Worm (Caenorhabditis elegans) whole organism, early embryonic: ENCODE measurements around the gene nsph-3.2.

Experiments
- F13C5.2 ChIP-seq: sonication (generic microtip); optimal IDR thresholded peaks from 2 replicates; lab custom pipeline; 2017; ENCODE audit warnings: mild to moderate bottlenecking, missing genetic modification characterization, inconsistent platforms, missing compliant biosample characterization
- aly-1 ChIP-seq: sonication (generic microtip); optimal IDR thresholded peaks from 2 replicates; lab custom pipeline; 2016; ENCODE audit warnings: missing genetic modification characterization, missing compliant biosample characterization
- ama-1 ChIP-seq: fragments of 150-350 bp; optimal IDR thresholded peaks from 2 replicates; lab custom pipeline; 2014
- ceh-13 ChIP-seq: fragments of 200-800 bp; sonication (Bioruptor generic); optimal IDR thresholded peaks from 2 replicates; lab custom pipeline; 2018; ENCODE audit warnings: mild to moderate bottlenecking, missing genetic modification characterization, missing compliant biosample characterization
- ceh-36 ChIP-seq: sonication (generic microtip); optimal IDR thresholded peaks from 2 replicates; lab custom pipeline; 2016; ENCODE audit warnings: missing genetic modification characterization, inconsistent platforms, missing compliant biosample characterization
- ets-7 ChIP-seq: sonication (generic microtip); optimal IDR thresholded peaks from 2 replicates; lab custom pipeline; 2016; ENCODE audit warnings: missing genotype, missing genetic modification characterization, missing compliant biosample characterization
- flt-1 ChIP-seq: fragments of 200-800 bp; sonication (Bioruptor generic); IDR thresholded peaks from 2 replicates; pipeline ENCODE4 v1.3.6; 2022; ENCODE audit warnings: missing genetic modification characterization, missing compliant biosample characterization
- hmg-4 ChIP-seq: fragments of 200-800 bp; sonication (Bioruptor generic); optimal IDR thresholded peaks from 2 replicates; lab custom pipeline; 2018; ENCODE audit warnings: mild to moderate bottlenecking, missing genetic modification characterization, missing compliant biosample characterization
- hnd-1 ChIP-seq: sonication (generic microtip); optimal IDR thresholded peaks from 2 replicates; lab custom pipeline; 2016; ENCODE audit warnings: missing genetic modification characterization, missing compliant biosample characterization
- pes-1 ChIP-seq: fragments of 200-800 bp; sonication (Bioruptor generic); IDR thresholded peaks from 2 replicates; pipeline ENCODE4 v1.3.6; 2022; ENCODE audit warnings: missing genetic modification reagents, missing genetic modification characterization, missing compliant biosample characterization
- scrt-1 ChIP-seq: fragments of 200-800 bp; sonication (Bioruptor generic); IDR thresholded peaks from 2 replicates; pipeline ENCODE4 v1.3.6; 2022; ENCODE audit warnings: missing genetic modification characterization, missing compliant biosample characterization
- sea-1 ChIP-seq: fragments of 200-800 bp; sonication (Bioruptor generic); conservative IDR thresholded peaks from 2 replicates; pipeline ENCODE4 v1.3.6; 2022; ENCODE audit warnings: missing genetic modification characterization, missing compliant biosample characterization
- tra-4 ChIP-seq: sonication (generic microtip); optimal IDR thresholded peaks from 2 replicates; lab custom pipeline; 2017; ENCODE audit warnings: missing genetic modification characterization, missing compliant biosample characterization

ce11 chrIV:10161706-10162105, 49.0 kb downstream of the nsph-3.2 start, which contains the start of gene pps-1:
- no peak for TF ChIP-seq aly-1 (tag; lab: Kevin White, UChicago)
- no peak for TF ChIP-seq F13C5.2
- no peak for TF ChIP-seq ama-1 (lab: Kevin White, UChicago)
- no peak for TF ChIP-seq flt-1 (GFP tag; lab: Robert Waterston, UW)
- no peak for TF ChIP-seq tra-4 (tag; lab: Kevin White, UChicago)
- no peak for TF ChIP-seq sea-1 (GFP tag; lab: Robert Waterston, UW)
- TF ChIP-seq scrt-1 = no peak
- TF ChIP-seq hnd-1 = no peak
- no peak for TF ChIP-seq hmg-4 (GFP tag; lab: Kevin White, UChicago)
- no peak for TF ChIP-seq ets-7
- TF ChIP-seq ceh-13 (GFP tag; lab: Kevin White, UChicago) = no peak
- no peak for TF ChIP-seq ceh-36 (tag; lab: Kevin White, UChicago)
- no peak for TF ChIP-seq pes-1 (GFP tag; lab: Robert Waterston, UW)
